Worm (Caenorhabditis elegans) whole organism, L4/young adult: ENCODE results near the gene cnd-1.

ENCODE experiments used
- W03F9.2 ChIP-seq: fragments of 150-350 bp; optimal IDR thresholded peaks from 2 replicates; lab custom pipeline; 2014; ENCODE audit warnings: missing biosample characterization, missing genetic modification characterization
- dao-5 ChIP-seq: sonication (generic microtip); optimal IDR thresholded peaks from 2 replicates; lab custom pipeline; 2016; ENCODE audit warnings: missing genotype, missing genetic modification characterization, moderate library complexity, missing compliant biosample characterization
- him-1 ChIP-seq: sonication (generic microtip); optimal IDR thresholded peaks from 2 replicates; lab custom pipeline; 2016; ENCODE audit warnings: missing genotype, missing genetic modification reagents, missing genetic modification characterization, missing compliant biosample characterization

ce11 chrIII:5263299-5263993, 19.0 kb upstream of the cnd-1 start, which contains the start of the genes C34E10.9 and hap-1:
- TF ChIP-seq him-1 (tag; lab: Kevin White, UChicago) (no peak), W03F9.2 (no peak), dao-5 (no peak)
